Fruit fly (Drosophila melanogaster) whole organism, embryonic: ENCODE measurements around the gene CG5181.

Experiments used
- Atf6 ChIP-seq: fragments of 200-800 bp; sonication (Bioruptor generic); IDR thresholded peaks from 2 replicates; pipeline ENCODE4 v1.3.6; 2022; ENCODE audit warnings: missing biosample characterization, missing genetic modification characterization
- CG10274 ChIP-seq: fragments of 200-800 bp; sonication (Bioruptor generic); optimal IDR thresholded peaks from 3 replicates; lab custom pipeline; 2017; ENCODE audit warnings: missing biosample characterization, mild to moderate bottlenecking, missing genetic modification characterization
- CG10959 ChIP-seq: fragments of 200-800 bp; sonication (Bioruptor generic); IDR thresholded peaks from 2 replicates; pipeline ENCODE4 v1.3.6; 2022; ENCODE audit warnings: missing biosample characterization, missing genetic modification characterization
- CG11723 ChIP-seq: fragments of 200-800 bp; sonication (Bioruptor generic); optimal IDR thresholded peaks from 2 replicates; lab custom pipeline; 2017; ENCODE audit warnings: missing biosample characterization, mild to moderate bottlenecking, missing genetic modification characterization
- CG12769 ChIP-seq: fragments of 200-800 bp; sonication (Bioruptor generic); optimal IDR thresholded peaks from 2 replicates; lab custom pipeline; 2019; ENCODE audit warnings: missing biosample characterization, mild to moderate bottlenecking, missing genetic modification characterization, moderate library complexity
- CG13894 ChIP-seq: fragments of 200-800 bp; sonication (Bioruptor generic); optimal IDR thresholded peaks from 3 replicates; lab custom pipeline; 2018; ENCODE audit warnings: missing biosample characterization, mild to moderate bottlenecking, missing genetic modification characterization, moderate library complexity
- CG15011 ChIP-seq: fragments of 200-800 bp; sonication (Bioruptor generic); optimal IDR thresholded peaks from 3 replicates; lab custom pipeline; 2018; ENCODE audit warnings: missing biosample characterization, mild to moderate bottlenecking, missing genetic modification characterization
- CG15269 ChIP-seq: fragments of 200-800 bp; sonication (Bioruptor generic); optimal IDR thresholded peaks from 2 replicates; lab custom pipeline; 2018; ENCODE audit warnings: missing biosample characterization, mild to moderate bottlenecking, missing genetic modification characterization, moderate library complexity
- CG15479 ChIP-seq: fragments of 200-800 bp; sonication (Bioruptor generic); optimal IDR thresholded peaks from 3 replicates; lab custom pipeline; 2019; ENCODE audit warnings: missing biosample characterization, mild to moderate bottlenecking, missing genetic modification characterization, moderate library complexity
- CG1603 ChIP-seq: fragments of 200-800 bp; sonication (Bioruptor generic); optimal IDR thresholded peaks from 2 replicates; lab custom pipeline; 2019; ENCODE audit warnings: missing biosample characterization, mild to moderate bottlenecking, missing genetic modification characterization, moderate library complexity
- CG16863 ChIP-seq: fragments of 200-800 bp; sonication (Bioruptor generic); optimal IDR thresholded peaks from 3 replicates; lab custom pipeline; 2016; ENCODE audit warnings: missing biosample characterization, missing genetic modification characterization
- CG17186 ChIP-seq: fragments of 200-800 bp; sonication (Bioruptor generic); optimal IDR thresholded peaks from 3 replicates; lab custom pipeline; 2017; ENCODE audit warnings: missing biosample characterization, missing genetic modification reagents, missing genetic modification characterization
- CG17328 ChIP-seq: fragments of 200-800 bp; sonication (Bioruptor generic); IDR thresholded peaks from 2 replicates; pipeline ENCODE4 v1.3.6; 2022; ENCODE audit warnings: missing biosample characterization, missing genetic modification characterization
- CG1792 ChIP-seq: fragments of 200-800 bp; sonication (Bioruptor generic); optimal IDR thresholded peaks from 2 replicates; lab custom pipeline; 2016; ENCODE audit warnings: missing biosample characterization, missing genetic modification characterization
- CG31224 ChIP-seq: fragments of 200-800 bp; sonication (Bioruptor generic); IDR thresholded peaks from 2 replicates; pipeline ENCODE4 v1.3.6; 2022; ENCODE audit warnings: missing biosample characterization, missing genetic modification characterization
- CG42726 ChIP-seq: fragments of 200-800 bp; sonication (Bioruptor generic); IDR thresholded peaks from 2 replicates; pipeline ENCODE4 v1.3.6; 2022; ENCODE audit warnings: missing biosample characterization, missing genetic modification characterization; ENCODE audit not compliant: partially characterized antibody
- CG5180 ChIP-seq: fragments of 200-800 bp; sonication (Bioruptor generic); optimal IDR thresholded peaks from 3 replicates; lab custom pipeline; 2017; ENCODE audit warnings: missing biosample characterization, missing genetic modification characterization, mild to moderate bottlenecking, moderate library complexity, missing genetic modification reagents
- CG7987 ChIP-seq: fragments of 200-800 bp; sonication (Bioruptor generic); optimal IDR thresholded peaks from 2 replicates; lab custom pipeline; 2018; ENCODE audit warnings: missing biosample characterization, mild to moderate bottlenecking, missing genetic modification characterization, moderate library complexity
- CG8924 ChIP-seq: fragments of 200-800 bp; optimal IDR thresholded peaks from 3 replicates; lab custom pipeline; 2019; ENCODE audit warnings: missing biosample characterization, mild to moderate bottlenecking, missing genetic modification characterization, moderate library complexity
- Camta ChIP-seq: fragments of 200-800 bp; sonication (Bioruptor generic); optimal IDR thresholded peaks from 2 replicates; lab custom pipeline; 2016; ENCODE audit warnings: missing biosample characterization, missing genetic modification characterization
- Dip2 ChIP-seq: fragments of 200-800 bp; sonication (Bioruptor generic); IDR thresholded peaks from 2 replicates; pipeline ENCODE4 v1.3.6; 2022; ENCODE audit warnings: missing biosample characterization, missing genetic modification characterization
- Dp ChIP-seq: fragments of 200-800 bp; sonication (Bioruptor generic); optimal IDR thresholded peaks from 2 replicates; lab custom pipeline; 2018; ENCODE audit warnings: missing biosample characterization, mild to moderate bottlenecking, missing genetic modification characterization, moderate library complexity
- Ets97D ChIP-seq: fragments of 200-800 bp; sonication (Bioruptor generic); optimal IDR thresholded peaks from 3 replicates; lab custom pipeline; 2016; ENCODE audit warnings: missing biosample characterization, missing genetic modification characterization
- Meics ChIP-seq: fragments of 200-800 bp; sonication (Bioruptor generic); optimal IDR thresholded peaks from 2 replicates; lab custom pipeline; 2017; ENCODE audit warnings: missing biosample characterization, mild to moderate bottlenecking, missing genetic modification characterization
- Mes4 ChIP-seq: fragments of 200-800 bp; sonication (Bioruptor generic); optimal IDR thresholded peaks from 2 replicates; lab custom pipeline; 2016; ENCODE audit warnings: missing biosample characterization, missing genetic modification characterization
- Nf-YB ChIP-seq: fragments of 200-800 bp; sonication (Bioruptor generic); optimal IDR thresholded peaks from 3 replicates; lab custom pipeline; 2019; ENCODE audit warnings: missing biosample characterization, mild to moderate bottlenecking, missing genetic modification characterization, moderate library complexity
- Oaz ChIP-seq: fragments of 200-800 bp; sonication (Bioruptor generic); IDR thresholded peaks from 2 replicates; pipeline ENCODE4 v1.3.6; 2022; ENCODE audit warnings: missing biosample characterization, missing genetic modification characterization
- bab2 ChIP-seq: fragments of 200-800 bp; sonication (Bioruptor generic); optimal IDR thresholded peaks from 2 replicates; lab custom pipeline; 2016; ENCODE audit warnings: missing biosample characterization, missing genetic modification characterization
- bbx ChIP-seq: fragments of 200-800 bp; sonication (Bioruptor generic); IDR thresholded peaks from 2 replicates; pipeline ENCODE4 v1.3.6; 2022; ENCODE audit warnings: missing biosample characterization, missing genetic modification characterization; ENCODE audit not compliant: partially characterized antibody
- bigmax ChIP-seq: fragments of 200-800 bp; sonication (Bioruptor generic); optimal IDR thresholded peaks from 2 replicates; lab custom pipeline; 2018; ENCODE audit warnings: missing biosample characterization, mild to moderate bottlenecking, missing genetic modification characterization
- dati ChIP-seq: fragments of 200-800 bp; sonication (Bioruptor generic); IDR thresholded peaks from 2 replicates; pipeline ENCODE4 v1.3.6; 2022; ENCODE audit warnings: missing biosample characterization, missing genetic modification characterization
- dimm ChIP-seq: fragments of 200-800 bp; sonication (Bioruptor generic); IDR thresholded peaks from 2 replicates; pipeline ENCODE4 v1.3.6; 2022; ENCODE audit warnings: missing biosample characterization, missing genetic modification characterization
- gsb ChIP-seq: fragments of 200-800 bp; sonication (Bioruptor generic); IDR thresholded peaks from 2 replicates; pipeline ENCODE4 v1.3.6; 2022; ENCODE audit warnings: missing biosample characterization, missing genetic modification characterization
- gsb-n ChIP-seq: fragments of 200-800 bp; sonication (Bioruptor generic); optimal IDR thresholded peaks from 3 replicates; lab custom pipeline; 2018; ENCODE audit warnings: missing biosample characterization, mild to moderate bottlenecking, missing genetic modification characterization
- hb ChIP-seq: fragments of 200-800 bp; sonication (Bioruptor generic); IDR thresholded peaks from 3 replicates; pipeline ENCODE4 v1.3.6; 2022; ENCODE audit warnings: missing biosample characterization, missing genetic modification characterization; ENCODE audit not compliant: partially characterized antibody
- hbn ChIP-seq: fragments of 200-800 bp; sonication (Bioruptor generic); IDR thresholded peaks from 2 replicates; pipeline ENCODE4 v1.3.6; 2022; ENCODE audit warnings: missing biosample characterization, missing genetic modification characterization; ENCODE audit not compliant: partially characterized antibody
- ind ChIP-seq: fragments of 200-800 bp; sonication (Bioruptor generic); optimal IDR thresholded peaks from 3 replicates; lab custom pipeline; 2016; ENCODE audit warnings: missing biosample characterization, missing genetic modification characterization
- lbe ChIP-seq: fragments of 200-800 bp; sonication (Bioruptor generic); optimal IDR thresholded peaks from 2 replicates; lab custom pipeline; 2016; ENCODE audit warnings: missing biosample characterization, mild to moderate bottlenecking, missing genetic modification characterization
- pfk ChIP-seq: fragments of 200-800 bp; sonication (Bioruptor generic); optimal IDR thresholded peaks from 2 replicates; lab custom pipeline; 2018; ENCODE audit warnings: missing biosample characterization, mild to moderate bottlenecking, missing genetic modification characterization, moderate library complexity
- pho ChIP-seq: fragments of 200-800 bp; sonication (Bioruptor generic); optimal IDR thresholded peaks from 2 replicates; lab custom pipeline; 2016; ENCODE audit warnings: missing biosample characterization, missing genetic modification characterization
- pita ChIP-seq: fragments of 200-800 bp; sonication (Bioruptor generic); optimal IDR thresholded peaks from 2 replicates; lab custom pipeline; 2017; ENCODE audit warnings: missing biosample characterization, mild to moderate bottlenecking, missing genetic modification characterization
- run ChIP-seq: fragments of 200-800 bp; sonication (Bioruptor generic); optimal IDR thresholded peaks from 3 replicates; lab custom pipeline; 2018; ENCODE audit warnings: missing biosample characterization, mild to moderate bottlenecking, missing genetic modification characterization
- salm ChIP-seq: fragments of 200-800 bp; sonication (Bioruptor generic); optimal IDR thresholded peaks from 2 replicates; lab custom pipeline; 2018; ENCODE audit warnings: missing biosample characterization, mild to moderate bottlenecking, missing genetic modification characterization
- stc ChIP-seq: fragments of 200-800 bp; sonication (Bioruptor generic); IDR thresholded peaks from 2 replicates; pipeline ENCODE4 v1.3.6; 2022; ENCODE audit warnings: missing biosample characterization, missing genetic modification characterization
- tgo ChIP-seq: fragments of 200-800 bp; sonication (Bioruptor generic); IDR thresholded peaks from 3 replicates; pipeline ENCODE4 v1.3.6; 2022; ENCODE audit warnings: missing biosample characterization, missing genetic modification characterization
- tin ChIP-seq: fragments of 200-800 bp; sonication (Bioruptor generic); optimal IDR thresholded peaks from 3 replicates; lab custom pipeline; 2016; ENCODE audit warnings: missing biosample characterization, missing genetic modification characterization
- vfl ChIP-seq: fragments of 200-800 bp; sonication (Bioruptor generic); optimal IDR thresholded peaks from 2 replicates; lab custom pipeline; 2016; ENCODE audit warnings: missing biosample characterization, missing genetic modification characterization
- vvl ChIP-seq: fragments of 200-800 bp; sonication (Bioruptor generic); IDR thresholded peaks from 2 replicates; pipeline ENCODE4 v1.3.6; 2022; ENCODE audit warnings: missing biosample characterization, missing genetic modification characterization

Gene CG5181

DNA sequence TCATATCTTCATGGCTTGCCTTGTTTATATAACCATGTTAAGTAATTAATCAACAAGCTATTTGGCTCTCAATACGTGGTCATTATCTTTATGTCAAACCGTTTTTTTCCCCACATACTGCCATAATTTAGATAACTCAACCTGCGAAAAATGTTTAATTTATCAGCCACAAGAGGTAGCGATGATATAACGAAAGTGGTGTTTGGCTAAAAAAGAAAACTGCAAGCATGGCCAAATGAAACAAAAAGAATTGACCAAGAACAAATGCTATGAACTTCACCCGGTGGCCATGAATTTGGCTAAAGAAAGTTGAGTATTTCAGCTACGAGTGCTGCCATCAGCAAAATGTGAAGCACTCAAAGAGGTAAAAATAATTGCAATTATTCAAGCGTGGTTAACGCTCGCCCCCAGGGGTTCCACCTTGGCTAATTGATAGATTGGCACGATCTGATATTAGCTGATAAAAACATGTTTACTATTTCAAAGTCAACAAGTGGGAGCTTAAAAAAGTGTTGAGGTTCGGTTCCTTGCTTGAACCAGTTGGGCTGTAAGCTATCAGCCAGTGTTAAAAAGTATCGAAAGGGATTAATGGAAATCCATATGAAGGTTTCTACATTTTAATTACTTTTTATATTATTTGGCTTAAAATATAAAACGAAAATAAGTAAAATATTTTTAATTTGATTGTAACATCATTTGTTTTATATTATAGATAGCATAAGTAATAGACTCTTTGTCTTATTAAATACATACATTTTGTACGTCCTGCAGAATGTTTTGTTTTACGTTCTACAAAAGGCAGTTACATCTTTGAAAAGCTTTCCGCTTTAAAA lies 27.1 kb upstream of the CG5181 start (continued):
- TF ChIP-seq CG17328 (GFP tag; lab: Robert Waterston, UW) (peak; percentile 58), CG15269 (tag; lab: Kevin White, UChicago) (peak; percentile 68), tin (GFP tag; lab: Kevin White, UChicago) (peak; percentile 56), CG1792 (GFP tag; lab: Kevin White, UChicago) (peak; percentile 80), hb (GFP tag; lab: Robert Waterston, UW) (no peak), salm (peak; percentile 11), pho (GFP tag; lab: Kevin White, UChicago) (peak; percentile 75), stc (GFP tag; lab: Robert Waterston, UW) (peak; percentile 42; the same call in 1 of the 2 replicates), CG5180 (GFP tag; lab: Kevin White, UChicago) (peak; percentile 67), hbn (GFP tag; lab: Robert Waterston, UW) (no peak), Nf-YB (GFP tag; lab: Kevin White, UChicago) (no peak), dati (GFP tag; lab: Robert Waterston, UW) (no peak), vvl (GFP tag; lab: Robert Waterston, UW) (peak; percentile 36), bab2 (GFP tag; lab: Kevin White, UChicago) (peak; percentile 84), Oaz (GFP tag; lab: Robert Waterston, UW) (0 out of 2 replicates have a peak, but pooled peaks have one; percentile 40), bigmax (GFP tag; lab: Kevin White, UChicago) (peak; percentile 12), Atf6 (GFP tag; lab: Robert Waterston, UW) (peak; percentile 89), CG12769 (tag; lab: Kevin White, UChicago) (peak; percentile 85), CG10274 (no peak), CG1603 (peak; percentile 67), Camta (peak; percentile 60), pfk (GFP tag; lab: Kevin White, UChicago) (peak; percentile 47), CG7987 (GFP tag; lab: Kevin White, UChicago) (peak; percentile 87), ind (GFP tag; lab: Kevin White, UChicago) (peak; percentile 6), Meics (GFP tag; lab: Kevin White, UChicago) (peak; percentile 77), CG42726 (GFP tag; lab: Robert Waterston, UW) (no peak), CG8924 (tag; lab: Kevin White, UChicago) (peak; percentile 23), Mes4 (GFP tag; lab: Kevin White, UChicago) (peak; percentile 52), CG17186 (no peak), CG15011 (peak; percentile 51), gsb-n (tag; lab: Kevin White, UChicago) (peak; percentile 4), CG16863 (peak; percentile 66), CG15479 (GFP tag; lab: Kevin White, UChicago) (no peak), vfl (GFP tag; lab: Kevin White, UChicago) (peak; percentile 30), Ets97D (GFP tag; lab: Kevin White, UChicago) (peak; percentile 19), CG31224 (GFP tag; lab: Robert Waterston, UW) (peak; percentile 48; the same call in 1 of the 2 replicates), dimm (GFP tag; lab: Robert Waterston, UW) (peak; percentile 52; the same call in 1 of the 2 replicates), CG13894 (peak; percentile 67), gsb (GFP tag; lab: Robert Waterston, UW) (peak; percentile 76), bbx (GFP tag; lab: Robert Waterston, UW) (no peak), lbe (GFP tag; lab: Kevin White, UChicago) (peak; percentile 42), CG11723 (peak; percentile 39), Dip2 (GFP tag; lab: Robert Waterston, UW) (no peak), pita (GFP tag; lab: Kevin White, UChicago) (peak; percentile 26), run (peak; percentile 16), tgo (GFP tag; lab: Robert Waterston, UW) (peak; percentile 62; the same call in 2 of the 3 replicates), Dp (GFP tag; lab: Kevin White, UChicago) (peak; percentile 19), CG10959 (GFP tag; lab: Robert Waterston, UW) (no peak)
